Fruit fly (Drosophila melanogaster) whole organism: Measurements from ENCODE around the gene CG18302.

Experiments
- EcR ChIP-seq, 2 experiments: fragments of >200 bp; optimal IDR thresholded peaks; 2 replicates each; lab custom pipeline; 2017; ENCODE audit warnings: missing biosample characterization in 2 of 2, missing genetic modification characterization in 2 of 2, missing genetic modification reagents in 2 of 2
- psq ChIP-seq: fragments of >200 bp; optimal IDR thresholded peaks from 2 replicates; lab custom pipeline; 2017
- usp ChIP-seq: fragments of >200 bp; optimal IDR thresholded peaks from 2 replicates; lab custom pipeline; 2017; ENCODE audit warnings: missing biosample characterization, missing genetic modification characterization, mixed read lengths

DNA sequence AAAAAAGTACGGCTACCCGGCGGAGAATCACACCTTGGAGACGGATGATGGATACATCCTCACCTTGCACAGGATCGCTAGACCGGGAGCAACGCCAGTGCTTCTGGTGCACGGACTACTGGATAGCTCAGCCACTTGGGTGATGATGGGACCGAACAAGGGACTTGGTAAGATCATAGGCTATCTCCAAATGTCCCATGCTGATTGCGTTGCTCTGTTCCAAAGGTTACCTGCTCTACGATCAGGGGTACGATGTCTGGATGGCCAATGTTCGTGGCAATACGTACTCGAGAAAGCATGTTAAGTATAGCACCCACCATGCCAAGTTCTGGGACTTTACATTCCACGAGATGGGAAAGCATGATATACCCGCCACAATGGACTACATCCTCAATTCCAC, 4.0 kb upstream of the CG18302 start:
- TF ChIP-seq psq (lab: Kevin White, UChicago) = no peak
- TF ChIP-seq EcR (GFP tag; optimal IDR thresholded peaks at IDR 0.05; lab: Kevin White, UChicago) = no peak
- no peak for TF ChIP-seq usp
